Worm (Caenorhabditis elegans): Measurements from ENCODE around the gene abu-2.

The abu-2 gene

ce11 chrX:1395793-1396192 is 14.7 kb downstream of the abu-2 start (continued):
- TF ChIP-seq unc-62 (GFP tag; optimal IDR thresholded peaks at IDR 0.05), result no peak
- TF ChIP-seq ztf-11 (tag; optimal IDR thresholded peaks at IDR 0.05), result no peak

ce11 chrX:1394437-1394836 is 16.0 kb downstream of the abu-2 start:
- TF ChIP-seq elt-2 (tag; optimal IDR thresholded peaks at IDR 0.05), result peak; percentile 4
- TF ChIP-seq nfya-1 (tag; optimal IDR thresholded peaks at IDR 0.05; ENCODE audit: insufficient read depth), result no peak

DNA sequence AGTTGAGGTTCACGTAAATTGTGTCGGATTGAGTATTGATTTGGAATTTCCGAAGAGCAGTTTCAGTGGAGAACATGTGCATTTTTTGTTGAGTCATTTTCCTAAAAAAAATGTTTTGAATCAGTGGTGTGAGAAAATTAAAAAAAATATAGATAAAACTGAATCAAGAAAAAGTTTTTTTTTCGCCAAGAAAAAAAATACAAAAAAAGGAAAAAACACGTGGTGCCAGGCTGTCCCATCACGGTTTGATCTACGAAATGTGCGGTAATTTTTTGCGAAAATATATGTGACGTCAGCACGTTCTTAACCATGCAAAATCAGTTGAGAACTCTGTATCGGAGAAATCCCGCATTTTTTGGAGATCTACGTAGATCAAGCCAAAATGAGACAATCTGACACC is 16.6 kb downstream of the abu-2 start, which contains the start of gene F56C3.9:
Gene F56C3.9 (minus strand): TSS at position 101 of the 400 bp plus-strand sequence.
- TF ChIP-seq nhr-11 (tag; optimal IDR thresholded peaks at IDR 0.05) (no peak), sea-2 (GFP tag; optimal IDR thresholded peaks at IDR 0.05) (no peak), daf-12 (tag; optimal IDR thresholded peaks at IDR 0.05) (no peak), R02D3.7 (tag; optimal IDR thresholded peaks at IDR 0.05) (no peak), unc-39 (tag; optimal IDR thresholded peaks at IDR 0.05) (no peak), egl-27 (tag; optimal IDR thresholded peaks at IDR 0.05) (no peak), ama-1 (optimal IDR thresholded peaks at IDR 0.05) (no peak), lsy-12 (tag; optimal IDR thresholded peaks at IDR 0.05) (no peak), ceh-16 (tag; optimal IDR thresholded peaks at IDR 0.05) (no peak)

ce11 chrX:1389382-1389983 is 21.0 kb downstream of the abu-2 start:
- TF ChIP-seq unc-39 (tag; optimal IDR thresholded peaks at IDR 0.05) (peak; percentile 11), nhr-25 (tag; optimal IDR thresholded peaks at IDR 0.05) (peak; percentile 79), R02D3.7 (tag; optimal IDR thresholded peaks at IDR 0.05) (peak; percentile 83), ceh-28 (tag; optimal IDR thresholded peaks at IDR 0.05) (peak; percentile 96), lin-39 (tag; optimal IDR thresholded peaks at IDR 0.05) (peak; percentile 12), zag-1 (tag; optimal IDR thresholded peaks at IDR 0.05) (no peak), nhr-67 (tag; optimal IDR thresholded peaks at IDR 0.05) (no peak), egl-27 (tag; optimal IDR thresholded peaks at IDR 0.05) (peak; percentile 71), fkh-2 (tag; optimal IDR thresholded peaks at IDR 0.05) (peak; percentile 31), elt-3 (tag; optimal IDR thresholded peaks at IDR 0.05) (peak in 1 of 3 experiments; percentile 94), pha-4 (tag; optimal IDR thresholded peaks at IDR 0.05) (peak; percentile 66), lin-15B (tag; optimal IDR thresholded peaks at IDR 0.05) (peak; percentile 33), ZK546.5 (tag; optimal IDR thresholded peaks at IDR 0.05) (no peak), snpc-4 (tag; optimal IDR thresholded peaks at IDR 0.05) (peak; percentile 86), nhr-23 (tag; optimal IDR thresholded peaks at IDR 0.05) (peak; percentile 94), ceh-9 (tag; optimal IDR thresholded peaks at IDR 0.05) (no peak), fos-1 (tag; optimal IDR thresholded peaks at IDR 0.05) (peak; percentile 74), sea-2 (GFP tag; optimal IDR thresholded peaks at IDR 0.05) (no peak), aly-2 (tag; optimal IDR thresholded peaks at IDR 0.05) (peak; percentile 57), nhr-43 (tag; optimal IDR thresholded peaks at IDR 0.05; ENCODE audit: poor library complexity, severe bottlenecking) (peak; percentile 98), ztf-4 (tag; optimal IDR thresholded peaks at IDR 0.05) (no peak), nhr-76 (tag; optimal IDR thresholded peaks at IDR 0.05) (peak; percentile 85), nfya-1 (tag; optimal IDR thresholded peaks at IDR 0.05; ENCODE audit: insufficient read depth) (peak; percentile 70), ceh-16 (tag; optimal IDR thresholded peaks at IDR 0.05) (no peak), egl-5 (tag; optimal IDR thresholded peaks at IDR 0.05) (peak; percentile 46), ama-1 (optimal IDR thresholded peaks at IDR 0.05) (no peak), elt-2 (tag; optimal IDR thresholded peaks at IDR 0.05) (peak; percentile 70), pqm-1 (tag; optimal IDR thresholded peaks at IDR 0.05) (peak; percentile 39), elt-1 (tag; optimal IDR thresholded peaks at IDR 0.05) (no peak), unc-62 (GFP tag; optimal IDR thresholded peaks at IDR 0.05) (peak; percentile 66), jun-1 (tag; optimal IDR thresholded peaks at IDR 0.05) (peak; percentile 98), nhr-28 (tag; optimal IDR thresholded peaks at IDR 0.05) (peak; percentile 70), nhr-77 (tag; optimal IDR thresholded peaks at IDR 0.05) (peak; percentile 92), nhr-11 (tag; optimal IDR thresholded peaks at IDR 0.05) (peak; percentile 88), hmg-11 (tag; optimal IDR thresholded peaks at IDR 0.05) (peak; percentile 83), tbx-2 (tag; optimal IDR thresholded peaks at IDR 0.05) (peak; percentile 97), mml-1 (tag; optimal IDR thresholded peaks at IDR 0.05) (no peak), daf-12 (tag; optimal IDR thresholded peaks at IDR 0.05) (peak; percentile 1), eor-1 (tag; optimal IDR thresholded peaks at IDR 0.05) (no peak), fkh-10 (GFP tag; optimal IDR thresholded peaks at IDR 0.05) (peak; percentile 81), skn-1 (tag; optimal IDR thresholded peaks at IDR 0.05) (peak; percentile 92), nhr-237 (tag; optimal IDR thresholded peaks at IDR 0.05) (peak; percentile 52), lsy-12 (tag; optimal IDR thresholded peaks at IDR 0.05) (peak; percentile 81), ceh-82 (tag; optimal IDR thresholded peaks at IDR 0.05) (peak; percentile 93), mdl-1 (tag; optimal IDR thresholded peaks at IDR 0.05) (peak; percentile 34)
